Worm (Caenorhabditis elegans): ENCODE results near the gene F11D11.12.

DNA sequence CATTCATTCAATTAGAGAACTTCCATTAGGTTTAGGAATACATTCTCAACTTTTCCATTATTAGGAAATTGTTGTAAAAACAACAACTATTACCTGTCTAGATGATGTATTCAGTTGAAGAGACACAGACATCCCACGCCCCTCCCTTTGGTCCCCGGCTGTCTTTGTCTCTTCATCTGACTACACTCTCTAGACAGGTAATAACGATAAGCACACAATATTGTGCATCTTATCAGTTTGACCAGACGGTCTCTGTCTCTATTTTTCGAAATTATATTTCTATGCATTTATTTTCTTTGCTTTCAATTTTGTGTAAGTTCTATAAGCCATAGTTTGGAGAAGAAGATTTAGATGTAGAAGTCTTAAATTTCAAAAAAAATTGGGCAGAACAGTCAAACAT lies 49.2 kb downstream of the F11D11.12 start, which contains the start of gene Y69H2.9:
- no peak for TF ChIP-seq tbx-11 (GFP tag; IDR thresholded peaks at IDR 0.05)
- no peak for TF ChIP-seq F13C5.2 (tag; optimal IDR thresholded peaks at IDR 0.05)
- TF ChIP-seq tbx-37 (GFP tag; conservative IDR thresholded peaks at IDR 0.05): no peak
- no peak for TF ChIP-seq pes-1 (GFP tag; IDR thresholded peaks at IDR 0.05)
- TF ChIP-seq ama-1 (optimal IDR thresholded peaks at IDR 0.05): no peak
- TF ChIP-seq flt-1 (GFP tag; IDR thresholded peaks at IDR 0.05): no peak
- TF ChIP-seq tra-4 (tag; optimal IDR thresholded peaks at IDR 0.05): no peak
- no peak for TF ChIP-seq B0310.2 (tag; optimal IDR thresholded peaks at IDR 0.05)

All from whole organism, early embryonic.